Fruit fly (Drosophila melanogaster): ENCODE results near the gene CG14421.
A peak's percentile ranks its signal among the peaks of the same experiment; 100 is the strongest.

Gene CG14421

dm6 chrX:2977857-2978473 is 36.8 kb downstream of the CG14421 start:
- TF ChIP-seq sv (GFP tag; optimal IDR thresholded peaks at IDR 0.05) (no peak), psq (GFP tag; optimal IDR thresholded peaks at IDR 0.05) (peak; percentile 24), foxo (GFP tag; optimal IDR thresholded peaks at IDR 0.05) (peak in 1 of 2 experiments; percentile 73), fru (GFP tag; optimal IDR thresholded peaks at IDR 0.05) (peak; percentile 73), dmrt93B (GFP tag; optimal IDR thresholded peaks at IDR 0.05) (peak; percentile 5), usp (GFP tag; optimal IDR thresholded peaks at IDR 0.05) (no peak), rgr (GFP tag; optimal IDR thresholded peaks at IDR 0.05) (peak; percentile 55), HLH106 (tag; optimal IDR thresholded peaks at IDR 0.05) (peak; percentile 36), Myc (optimal IDR thresholded peaks at IDR 0.05) (no peak), brk (GFP tag; optimal IDR thresholded peaks at IDR 0.05) (no peak), Sp1 (GFP tag; optimal IDR thresholded peaks at IDR 0.05) (peak; percentile 43), OdsH (GFP tag; optimal IDR thresholded peaks at IDR 0.05) (peak; percentile 38), pan (optimal IDR thresholded peaks at IDR 0.05) (no peak), Hr78 (GFP tag; optimal IDR thresholded peaks at IDR 0.05) (no peak), CG32264 (GFP tag; optimal IDR thresholded peaks at IDR 0.05) (no peak), N (GFP tag; optimal IDR thresholded peaks at IDR 0.05) (no peak), woc (GFP tag; optimal IDR thresholded peaks at IDR 0.05) (peak; percentile 5), Hnf4 (GFP tag; optimal IDR thresholded peaks at IDR 0.05) (peak; percentile 34), h (GFP tag; optimal IDR thresholded peaks at IDR 0.05) (peak; percentile 56), Vsx2 (GFP tag; optimal IDR thresholded peaks at IDR 0.05; ENCODE audit: partially characterized antibody) (no peak), Abd-B (GFP tag; optimal IDR thresholded peaks at IDR 0.05) (no peak), br (GFP tag; optimal IDR thresholded peaks at IDR 0.05) (peak; percentile 22), CrebA (GFP tag; optimal IDR thresholded peaks at IDR 0.05; ENCODE audit: borderline replicate concordance) (no peak), GATAd (GFP tag; optimal IDR thresholded peaks at IDR 0.05) (no peak), Rel (GFP tag; optimal IDR thresholded peaks at IDR 0.05) (no peak), Rel (tag; optimal IDR thresholded peaks at IDR 0.05) (no peak), ey (GFP tag; optimal IDR thresholded peaks at IDR 0.05) (peak; percentile 31)

dm6 chrX:2980290-2980689 is 39.1 kb downstream of the CG14421 start:
- TF ChIP-seq dl (GFP tag; optimal IDR thresholded peaks at IDR 0.05; ENCODE audit: insufficient read depth in 1 of 2, partially characterized antibody in 2 of 2) (no peak), ey (GFP tag; optimal IDR thresholded peaks at IDR 0.05) (no peak), Vsx2 (GFP tag; optimal IDR thresholded peaks at IDR 0.05; ENCODE audit: partially characterized antibody) (no peak), N (GFP tag; optimal IDR thresholded peaks at IDR 0.05) (no peak), usp (GFP tag; optimal IDR thresholded peaks at IDR 0.05) (no peak)

dm6 chrX:2982441-2982995 is 41.3 kb downstream of the CG14421 start:
- TF ChIP-seq Dfd (GFP tag; optimal IDR thresholded peaks at IDR 0.05) = peak; percentile 17
- no peak for TF ChIP-seq OdsH (GFP tag; optimal IDR thresholded peaks at IDR 0.05)
- no peak for TF ChIP-seq Mio (GFP tag; optimal IDR thresholded peaks at IDR 0.05)

dm6 chrX:2984902-2985772 is 43.9 kb downstream of the CG14421 start:
- TF ChIP-seq Jra (GFP tag; optimal IDR thresholded peaks at IDR 0.05) (no peak), tai (GFP tag; optimal IDR thresholded peaks at IDR 0.05) (peak; percentile 49), foxo (GFP tag; optimal IDR thresholded peaks at IDR 0.05) (peak in 1 of 2 experiments; percentile 86), Abd-B (GFP tag; optimal IDR thresholded peaks at IDR 0.05) (no peak), Rel (GFP tag; optimal IDR thresholded peaks at IDR 0.05) (peak; percentile 42), Rel (tag; optimal IDR thresholded peaks at IDR 0.05) (peak; percentile 22), N (GFP tag; optimal IDR thresholded peaks at IDR 0.05) (no peak), CrebA (GFP tag; optimal IDR thresholded peaks at IDR 0.05; ENCODE audit: borderline replicate concordance) (peak; percentile 22), Myc (optimal IDR thresholded peaks at IDR 0.05) (no peak), dmrt93B (GFP tag; optimal IDR thresholded peaks at IDR 0.05) (peak; percentile 63), Hnf4 (GFP tag; optimal IDR thresholded peaks at IDR 0.05) (peak; percentile 79), sage (GFP tag; optimal IDR thresholded peaks at IDR 0.05) (peak; percentile 66), dsf (GFP tag; optimal IDR thresholded peaks at IDR 0.05; ENCODE audit: borderline replicate concordance) (no peak), lola (GFP tag; optimal IDR thresholded peaks at IDR 0.05) (no peak), Sp1 (GFP tag; optimal IDR thresholded peaks at IDR 0.05) (peak; percentile 84), sv (GFP tag; optimal IDR thresholded peaks at IDR 0.05) (peak; percentile 5), usp (GFP tag; optimal IDR thresholded peaks at IDR 0.05) (no peak), HLH106 (tag; optimal IDR thresholded peaks at IDR 0.05) (peak; percentile 85), rgr (GFP tag; optimal IDR thresholded peaks at IDR 0.05) (peak; percentile 79), dl (GFP tag; optimal IDR thresholded peaks at IDR 0.05; ENCODE audit: insufficient read depth in 1 of 2, partially characterized antibody in 2 of 2) (no peak), woc (GFP tag; optimal IDR thresholded peaks at IDR 0.05) (peak; percentile 77), Vsx2 (GFP tag; optimal IDR thresholded peaks at IDR 0.05; ENCODE audit: partially characterized antibody) (no peak), CG9705 (GFP tag; optimal IDR thresholded peaks at IDR 0.05) (peak; percentile 53), OdsH (GFP tag; optimal IDR thresholded peaks at IDR 0.05) (peak; percentile 85), jim (GFP tag; optimal IDR thresholded peaks at IDR 0.05) (no peak), pan (optimal IDR thresholded peaks at IDR 0.05) (no peak), ey (GFP tag; optimal IDR thresholded peaks at IDR 0.05) (peak; percentile 81), fru (GFP tag; optimal IDR thresholded peaks at IDR 0.05) (peak; percentile 86), GATAd (GFP tag; optimal IDR thresholded peaks at IDR 0.05) (no peak), CG32264 (GFP tag; optimal IDR thresholded peaks at IDR 0.05) (peak; percentile 47)
